Fruit fly (Drosophila melanogaster) Kc167 (cell line): Measurements from ENCODE around the gene Tip60.

ENCODE experiments used
- Myc ChIP-seq: fragments of >200 bp; optimal IDR thresholded peaks from 2 replicates; lab custom pipeline; 2017; ENCODE audit warnings: missing external identifiers
- Sin3A ChIP-seq: fragments of >200 bp; optimal IDR thresholded peaks from 2 replicates; lab custom pipeline; 2018; ENCODE audit warnings: missing external identifiers
- h ChIP-seq: fragments of >200 bp; optimal IDR thresholded peaks from 3 replicates; lab custom pipeline; 2018; ENCODE audit warnings: missing external identifiers
- insv ChIP-seq: fragments of >200 bp; optimal IDR thresholded peaks from 3 replicates; lab custom pipeline; 2018; ENCODE audit warnings: missing external identifiers
- psq ChIP-seq: fragments of >200 bp; optimal IDR thresholded peaks from 2 replicates; lab custom pipeline; 2017; ENCODE audit warnings: missing external identifiers
- ttk ChIP-seq: sonication (Bioruptor generic); optimal IDR thresholded peaks from 2 replicates; lab custom pipeline; 2017; ENCODE audit warnings: missing external identifiers

Tip60 gene

dm6 chrX:4105830-4106233 is 11.5 kb downstream of the Tip60 start, which contains the start of gene cib:
TSS of gene cib (plus strand) at chrX:4106113.
- TF ChIP-seq insv (lab: Kevin White, UChicago) (no peak), ttk (lab: Kevin White, UChicago) (no peak), Myc (lab: Kevin White, UChicago) (no peak), psq (lab: Kevin White, UChicago) (no peak), h (no peak)

- no peak for TF ChIP-seq insv (lab: Kevin White, UChicago)
- no peak for TF ChIP-seq h
- TF ChIP-seq psq (lab: Kevin White, UChicago): no peak
- no peak for TF ChIP-seq Sin3A
- TF ChIP-seq Myc (lab: Kevin White, UChicago): no peak
- TF ChIP-seq ttk (lab: Kevin White, UChicago): no peak
These were observed 13.2 kb downstream of the Tip60 start, which contains the start of the genes Xpac and brn for dm6 chrX:4104132-4104531. TSS of gene Xpac (minus strand) at chrX:4104197. TSS of gene brn (plus strand) at chrX:4104342.

- TF ChIP-seq psq (lab: Kevin White, UChicago): no peak
- TF ChIP-seq Myc (lab: Kevin White, UChicago): no peak
- no peak for TF ChIP-seq Sin3A
- TF ChIP-seq ttk (lab: Kevin White, UChicago): no peak
- no peak for TF ChIP-seq h
- no peak for TF ChIP-seq insv (lab: Kevin White, UChicago)
These were observed 16.4 kb downstream of the Tip60 start, which contains the start of the genes Cmtr1 and CG15375 for dm6 chrX:4100824-4101368. TSS of gene Cmtr1 (minus strand) at chrX:4101031. TSS of gene CG15375 (plus strand) at chrX:4101318.

dm6 chrX:4089012-4089649 is 28.2 kb downstream of the Tip60 start:
- TF ChIP-seq Sin3A: no peak
- TF ChIP-seq h: no peak
- no peak for TF ChIP-seq psq (lab: Kevin White, UChicago)
- no peak for TF ChIP-seq ttk (lab: Kevin White, UChicago)
- no peak for TF ChIP-seq insv (lab: Kevin White, UChicago)
- no peak for TF ChIP-seq Myc (lab: Kevin White, UChicago)

dm6 chrX:4075430-4075829 is 41.9 kb downstream of the Tip60 start, which contains the start of gene CG43689:
TSS of gene CG43689 (plus strand) at chrX:4075743.
- no peak for TF ChIP-seq Sin3A
- no peak for TF ChIP-seq Myc (lab: Kevin White, UChicago)
- TF ChIP-seq ttk (lab: Kevin White, UChicago): no peak
- TF ChIP-seq insv (lab: Kevin White, UChicago): no peak
- TF ChIP-seq psq (lab: Kevin White, UChicago): no peak
- no peak for TF ChIP-seq h
